Worm (Caenorhabditis elegans) whole organism, L4/young adult: ENCODE measurements around the gene grl-30.

Experiments used
- W03F9.2 ChIP-seq: fragments of 150-350 bp; optimal IDR thresholded peaks from 2 replicates; lab custom pipeline; 2014; ENCODE audit warnings: missing biosample characterization, missing genetic modification characterization
- dao-5 ChIP-seq: sonication (generic microtip); optimal IDR thresholded peaks from 2 replicates; lab custom pipeline; 2016; ENCODE audit warnings: missing genotype, missing genetic modification characterization, moderate library complexity, missing compliant biosample characterization
- him-1 ChIP-seq: sonication (generic microtip); optimal IDR thresholded peaks from 2 replicates; lab custom pipeline; 2016; ENCODE audit warnings: missing genotype, missing genetic modification reagents, missing genetic modification characterization, missing compliant biosample characterization

grl-30 gene

DNA sequence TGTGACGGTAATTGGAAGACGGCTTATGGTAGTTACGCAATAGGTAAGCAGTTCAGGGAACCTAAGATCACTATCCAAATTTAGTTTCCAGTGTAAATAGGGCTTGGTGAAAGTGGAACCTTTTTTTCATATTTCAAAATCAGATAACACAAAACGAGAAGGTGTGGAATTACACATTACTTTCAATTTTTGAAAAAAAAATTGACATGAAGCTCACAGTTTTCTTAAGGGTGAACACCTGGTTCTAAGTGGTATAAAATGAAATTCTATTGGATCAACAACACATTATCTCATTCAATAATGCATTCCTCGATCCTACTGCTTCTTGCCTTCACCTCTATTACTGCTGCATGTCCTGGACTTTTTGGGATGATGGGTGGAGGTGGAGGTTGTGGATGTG is at the start of gene grl-30:
Gene grl-30, plus strand, starts transcription at position 301 of the 400 bp plus-strand sequence.
- no peak for TF ChIP-seq dao-5 (tag; lab: Kevin White, UChicago)
- no peak for TF ChIP-seq him-1
- no peak for TF ChIP-seq W03F9.2 (tag; lab: Kevin White, UChicago)

DNA sequence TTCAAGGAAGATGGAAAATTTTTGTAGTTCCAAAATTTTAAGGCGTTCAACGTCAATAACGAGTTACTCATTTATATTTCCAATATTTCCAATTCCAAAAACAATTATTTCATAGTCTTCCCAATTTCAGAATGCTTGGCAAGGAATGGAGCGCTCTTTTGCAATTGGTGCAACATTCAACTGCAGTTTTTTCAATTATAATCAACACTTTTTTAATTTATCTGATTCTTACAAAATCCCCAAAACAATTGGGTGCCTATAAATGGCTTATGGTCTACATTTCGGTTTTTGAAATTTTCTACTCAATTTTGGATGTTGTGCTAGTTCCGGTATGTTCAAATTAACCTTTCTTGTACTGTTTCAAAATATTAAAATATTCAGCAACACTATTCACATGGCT is 48.4 kb upstream of the grl-30 start, which contains the start of gene str-225:
Gene str-225, plus strand, starts transcription at position 132 of the 400 bp plus-strand sequence.
- TF ChIP-seq dao-5 (tag; lab: Kevin White, UChicago) (no peak), him-1 (no peak), W03F9.2 (tag; lab: Kevin White, UChicago) (no peak)

ce11 chrV:3509878-3510277 is 46.2 kb upstream of the grl-30 start, which contains the start of gene str-228:
Gene str-228 (plus strand): TSS chrV:3510178.
- no peak for TF ChIP-seq W03F9.2 (tag; lab: Kevin White, UChicago)
- TF ChIP-seq dao-5 (tag; lab: Kevin White, UChicago): no peak
- no peak for TF ChIP-seq him-1

ce11 chrV:3512381-3512780 is 43.7 kb upstream of the grl-30 start, which contains the start of gene str-226:
Gene str-226 (plus strand): TSS chrV:3512681.
- no peak for TF ChIP-seq him-1
- no peak for TF ChIP-seq W03F9.2 (tag; lab: Kevin White, UChicago)
- no peak for TF ChIP-seq dao-5 (tag; lab: Kevin White, UChicago)

DNA sequence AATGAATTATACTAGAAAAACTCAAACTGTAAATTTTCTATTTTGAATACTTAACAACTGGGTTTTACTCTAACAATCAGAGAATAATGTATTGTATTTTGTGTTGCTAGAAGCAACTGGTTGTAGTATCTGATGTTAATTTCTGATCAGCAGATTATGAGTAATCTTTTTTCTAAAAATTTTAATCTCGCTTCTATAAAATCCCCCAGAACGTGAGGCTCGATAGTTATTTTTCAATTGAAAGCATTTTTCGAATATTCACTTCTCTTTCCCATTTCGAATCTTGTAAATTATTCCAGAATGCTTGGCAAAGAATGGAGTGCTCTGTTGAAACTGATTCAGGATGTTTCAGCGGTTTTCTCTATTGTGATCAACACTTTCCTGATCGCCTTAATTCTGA is 38.2 kb upstream of the grl-30 start, which contains the start of gene str-227:
Gene str-227, plus strand, starts transcription at position 301 of the 400 bp plus-strand sequence.
- no peak for TF ChIP-seq dao-5 (tag; lab: Kevin White, UChicago)
- TF ChIP-seq W03F9.2 (tag; lab: Kevin White, UChicago): no peak
- TF ChIP-seq him-1: no peak

DNA sequence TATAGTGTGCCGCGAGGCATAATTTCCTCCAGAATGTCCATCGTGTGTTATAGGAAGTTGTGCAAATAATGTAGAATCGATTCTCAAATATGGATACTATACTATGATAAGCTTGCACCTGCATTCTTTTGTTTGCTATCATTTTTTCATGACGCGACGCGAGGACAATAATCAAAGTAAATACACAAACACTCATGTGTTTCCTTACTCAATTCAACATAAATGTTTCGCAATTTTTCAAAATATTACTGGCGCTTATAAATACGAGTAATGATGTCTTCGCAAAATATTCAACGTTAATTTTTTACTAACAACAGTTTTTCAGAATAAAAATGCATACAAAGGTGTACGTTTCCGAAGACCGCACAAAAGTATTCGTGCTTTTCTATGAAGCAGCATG is 32.8 kb upstream of the grl-30 start, which contains the start of gene irg-1:
Gene irg-1, plus strand, starts transcription at position 326 of the 400 bp plus-strand sequence.
- TF ChIP-seq dao-5 (tag; lab: Kevin White, UChicago): no peak
- no peak for TF ChIP-seq him-1
- TF ChIP-seq W03F9.2 (tag; lab: Kevin White, UChicago): no peak

- TF ChIP-seq W03F9.2 (tag; lab: Kevin White, UChicago): no peak
- no peak for TF ChIP-seq him-1
- TF ChIP-seq dao-5 (tag; lab: Kevin White, UChicago): no peak
These were observed 31.1 kb upstream of the grl-30 start, which contains the start of gene T24A6.7 for ce11 chrV:3524970-3525369. Gene T24A6.7 (plus strand): TSS chrV:3525270.

DNA sequence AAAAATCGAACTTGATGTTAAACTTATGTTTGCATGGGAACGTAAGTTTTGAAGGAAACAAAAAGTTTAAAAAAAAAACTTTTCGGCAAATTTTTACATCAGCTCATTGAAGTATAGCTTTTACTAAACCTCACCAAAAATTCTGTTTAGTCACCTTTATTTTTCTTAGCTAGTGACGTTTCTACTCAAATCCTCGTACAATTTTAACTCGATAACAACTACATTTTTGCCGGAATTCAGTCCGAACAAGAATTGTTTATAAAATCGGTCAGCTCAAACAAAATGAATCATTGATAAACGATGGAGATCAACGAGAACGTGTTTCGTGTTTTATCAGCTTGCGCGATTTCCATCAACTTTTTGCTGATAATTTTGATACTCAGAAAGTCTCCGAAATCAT is 29.2 kb upstream of the grl-30 start, which contains the start of gene str-260:
Gene str-260, plus strand, starts transcription at position 301 of the 400 bp plus-strand sequence.
- TF ChIP-seq him-1: no peak
- TF ChIP-seq dao-5 (tag; lab: Kevin White, UChicago): no peak

DNA sequence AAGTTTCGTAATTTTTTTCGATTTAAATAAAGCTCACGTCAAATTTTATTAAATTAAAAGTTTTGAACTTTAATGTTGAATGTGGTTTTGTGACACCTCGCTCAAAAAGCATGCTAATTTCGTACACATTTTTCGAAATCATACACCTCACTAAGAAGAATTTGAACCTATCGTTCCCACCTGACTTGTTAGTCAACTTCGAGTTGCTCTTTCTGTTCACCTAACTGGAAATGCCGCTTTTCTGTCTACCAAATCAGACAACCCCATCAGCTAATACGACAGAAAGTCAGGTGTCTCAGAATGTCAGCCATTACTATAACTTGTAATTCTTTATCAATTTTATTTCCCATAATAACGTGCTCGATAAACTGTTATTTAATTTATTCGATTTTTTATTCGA is 25.7 kb upstream of the grl-30 start, which contains the start of gene srbc-66:
Gene srbc-66, plus strand, starts transcription at position 301 of the 400 bp plus-strand sequence.
- TF ChIP-seq dao-5 (tag; lab: Kevin White, UChicago): no peak

ce11 chrV:3535260-3535659 is 20.8 kb upstream of the grl-30 start, which contains the start of gene nhr-221:
Gene nhr-221 (minus strand): TSS chrV:3535360.
- TF ChIP-seq dao-5 (tag; lab: Kevin White, UChicago) (no peak), W03F9.2 (tag; lab: Kevin White, UChicago) (no peak), him-1 (no peak)

DNA sequence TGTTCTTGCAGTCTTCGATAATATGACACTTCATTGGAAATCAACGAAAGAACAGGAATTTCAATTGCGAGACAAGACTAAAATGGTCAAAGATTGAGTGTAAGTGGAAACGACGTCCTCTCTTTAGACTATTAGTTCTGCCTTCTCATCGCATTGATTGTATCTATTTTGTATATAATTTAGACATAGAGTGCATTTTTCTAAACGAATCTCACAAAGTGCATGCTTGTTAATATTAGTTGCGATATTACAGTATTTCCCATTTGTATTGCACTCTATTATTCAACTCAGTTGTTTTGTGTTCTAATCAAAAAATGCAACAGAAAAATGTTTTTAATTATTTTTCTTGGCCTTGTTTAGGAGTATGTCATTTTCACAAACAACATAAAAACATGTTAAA is 17.8 kb upstream of the grl-30 start, which contains the start of gene nhr-93:
Gene nhr-93, minus strand, starts transcription at position 101 of the 400 bp plus-strand sequence.
- no peak for TF ChIP-seq dao-5 (tag; lab: Kevin White, UChicago)
- no peak for TF ChIP-seq him-1
- TF ChIP-seq W03F9.2 (tag; lab: Kevin White, UChicago): no peak

ce11 chrV:3541117-3541516 is 15.0 kb upstream of the grl-30 start, which contains the start of gene srbc-67:
Gene srbc-67 (minus strand): TSS chrV:3541217.
- TF ChIP-seq dao-5 (tag; lab: Kevin White, UChicago): no peak
- no peak for TF ChIP-seq W03F9.2 (tag; lab: Kevin White, UChicago)
- no peak for TF ChIP-seq him-1

- TF ChIP-seq W03F9.2 (tag; lab: Kevin White, UChicago) (no peak), dao-5 (tag; lab: Kevin White, UChicago) (no peak), him-1 (no peak)
These were observed 12.7 kb upstream of the grl-30 start, which contains the start of gene nhr-222 for ce11 chrV:3543344-3543743. Gene nhr-222 (minus strand): TSS chrV:3543444.

ce11 chrV:3546517-3546916 is 9.6 kb upstream of the grl-30 start, which contains the start of gene srbc-68:
Gene srbc-68 (minus strand): TSS chrV:3546617.
- no peak for TF ChIP-seq dao-5 (tag; lab: Kevin White, UChicago)
- TF ChIP-seq W03F9.2 (tag; lab: Kevin White, UChicago): no peak
- TF ChIP-seq him-1: no peak
